Fruit fly (Drosophila melanogaster): ENCODE measurements around the gene CG2100.

Gene CG2100

DNA sequence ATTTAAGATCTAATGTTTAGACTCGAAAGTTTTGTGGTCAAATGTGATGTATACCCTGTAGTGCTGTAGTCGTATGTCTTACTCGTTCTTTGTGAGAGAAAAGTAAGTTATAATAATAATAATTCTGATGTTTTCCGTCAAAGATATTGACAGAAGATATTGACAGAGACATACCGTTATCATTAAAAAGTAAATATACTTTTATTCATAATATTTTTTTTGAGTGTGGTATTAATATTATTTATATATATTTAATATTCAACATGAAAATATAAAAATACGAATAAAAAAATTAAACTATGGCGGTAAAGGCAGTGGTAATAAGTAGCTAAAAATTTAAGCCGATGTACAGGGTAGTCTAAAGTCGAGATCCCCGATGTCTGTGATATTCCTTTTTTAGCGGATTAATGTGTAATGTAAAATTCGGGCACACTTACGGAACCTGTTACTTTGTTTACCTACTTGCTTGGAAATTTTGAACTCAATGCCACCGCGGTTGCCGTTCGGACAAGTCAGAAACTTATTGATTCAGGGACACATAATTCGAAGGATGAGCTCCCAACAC is at the start of gene CG2100, which contains the start of gene CG1236:
Gene CG2100, minus strand, starts transcription at position 51 of the 565 bp plus-strand sequence.
Gene CG1236, plus strand, starts transcription at position 444 of the 565 bp plus-strand sequence.
- TF ChIP-seq woc (GFP tag; optimal IDR thresholded peaks at IDR 0.05) (peak; percentile 70), Sp1 (GFP tag; optimal IDR thresholded peaks at IDR 0.05) (peak; percentile 86), Dif (GFP tag; optimal IDR thresholded peaks at IDR 0.05; ENCODE audit: partially characterized antibody) (no peak), br (GFP tag; optimal IDR thresholded peaks at IDR 0.05) (peak; percentile 14), tai (GFP tag; optimal IDR thresholded peaks at IDR 0.05) (no peak), Hr83 (GFP tag; optimal IDR thresholded peaks at IDR 0.05; ENCODE audit: poor library complexity, severe bottlenecking) (peak; percentile 26), Jra (GFP tag; optimal IDR thresholded peaks at IDR 0.05) (peak; percentile 31), CG9705 (GFP tag; optimal IDR thresholded peaks at IDR 0.05) (peak; percentile 45), dl (GFP tag; optimal IDR thresholded peaks at IDR 0.05; ENCODE audit: insufficient read depth in 1 of 2, partially characterized antibody in 2 of 2) (no peak), HLH106 (tag; optimal IDR thresholded peaks at IDR 0.05) (peak; percentile 85), Abd-B (GFP tag; optimal IDR thresholded peaks at IDR 0.05) (no peak), dmrt93B (GFP tag; optimal IDR thresholded peaks at IDR 0.05) (peak; percentile 72), pan (optimal IDR thresholded peaks at IDR 0.05) (no peak), rgr (GFP tag; optimal IDR thresholded peaks at IDR 0.05) (peak; percentile 75), psq (GFP tag; optimal IDR thresholded peaks at IDR 0.05) (peak; percentile 79), ey (GFP tag; optimal IDR thresholded peaks at IDR 0.05) (peak; percentile 33), Rel (GFP tag; optimal IDR thresholded peaks at IDR 0.05) (no peak), Rel (tag; optimal IDR thresholded peaks at IDR 0.05) (peak; percentile 20), sv (GFP tag; optimal IDR thresholded peaks at IDR 0.05) (peak; percentile 58), OdsH (GFP tag; optimal IDR thresholded peaks at IDR 0.05) (peak; percentile 75), foxo (GFP tag; optimal IDR thresholded peaks at IDR 0.05) (peak in 1 of 2 experiments; percentile 86), h (GFP tag; optimal IDR thresholded peaks at IDR 0.05) (peak; percentile 79)

DNA sequence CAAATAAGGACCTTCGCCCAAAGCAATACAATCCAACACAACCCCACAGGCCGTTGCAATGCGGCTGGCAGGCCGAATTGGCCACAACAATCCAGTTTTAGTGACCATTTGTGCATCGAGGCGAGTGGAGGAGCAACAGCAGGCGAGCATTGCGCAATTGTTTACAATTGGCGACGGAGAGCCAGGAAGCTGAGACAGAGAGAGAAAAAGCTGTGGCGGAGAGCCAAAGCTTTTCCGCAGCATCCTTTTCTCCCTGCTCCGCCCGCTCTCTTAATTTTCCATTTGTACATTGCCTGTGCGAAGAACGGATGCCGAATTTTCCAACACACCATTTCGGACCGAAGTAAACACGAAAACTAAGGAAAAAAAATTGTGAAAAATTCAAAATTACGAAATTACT is 45.3 kb upstream of the CG2100 start, which contains the start of gene kat-60L1:
Gene kat-60L1, plus strand, starts transcription at position 301 of the 400 bp plus-strand sequence.
- TF ChIP-seq Hr83 (GFP tag; optimal IDR thresholded peaks at IDR 0.05; ENCODE audit: poor library complexity, severe bottlenecking) (no peak), brk (GFP tag; optimal IDR thresholded peaks at IDR 0.05) (no peak), Sp1 (GFP tag; optimal IDR thresholded peaks at IDR 0.05) (no peak)

DNA sequence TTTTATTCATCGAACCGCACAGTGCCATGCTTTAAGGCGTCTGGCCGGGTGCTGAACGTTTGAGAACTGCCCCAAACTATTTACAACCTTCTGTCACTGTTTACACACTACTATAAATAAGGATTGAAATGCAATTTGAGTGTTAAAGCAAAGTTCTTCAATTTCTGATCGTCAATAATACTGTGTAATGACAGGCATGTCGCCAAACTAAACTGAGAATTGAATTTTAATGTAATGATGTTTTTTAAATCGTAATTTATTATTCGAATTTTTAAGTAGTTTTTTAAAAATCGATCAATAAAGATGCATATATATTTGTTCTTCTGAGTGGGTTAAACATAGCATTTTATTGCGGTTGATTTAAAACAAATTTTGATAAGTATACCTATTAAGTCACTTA is 44.8 kb upstream of the CG2100 start, which contains the start of gene CG2082:
Gene CG2082, minus strand, starts transcription at position 101 of the 400 bp plus-strand sequence.
- TF ChIP-seq sv (GFP tag; optimal IDR thresholded peaks at IDR 0.05) (no peak), psq (GFP tag; optimal IDR thresholded peaks at IDR 0.05) (no peak), dmrt93B (GFP tag; optimal IDR thresholded peaks at IDR 0.05) (no peak), Hnf4 (GFP tag; optimal IDR thresholded peaks at IDR 0.05) (no peak), woc (GFP tag; optimal IDR thresholded peaks at IDR 0.05) (no peak), N (GFP tag; optimal IDR thresholded peaks at IDR 0.05) (no peak), OdsH (GFP tag; optimal IDR thresholded peaks at IDR 0.05) (no peak), jim (GFP tag; optimal IDR thresholded peaks at IDR 0.05) (no peak), CG32264 (GFP tag; optimal IDR thresholded peaks at IDR 0.05) (no peak), Rel (GFP tag; optimal IDR thresholded peaks at IDR 0.05) (no peak), Rel (tag; optimal IDR thresholded peaks at IDR 0.05) (no peak), br (GFP tag; optimal IDR thresholded peaks at IDR 0.05) (no peak), Dfd (GFP tag; optimal IDR thresholded peaks at IDR 0.05) (no peak)

DNA sequence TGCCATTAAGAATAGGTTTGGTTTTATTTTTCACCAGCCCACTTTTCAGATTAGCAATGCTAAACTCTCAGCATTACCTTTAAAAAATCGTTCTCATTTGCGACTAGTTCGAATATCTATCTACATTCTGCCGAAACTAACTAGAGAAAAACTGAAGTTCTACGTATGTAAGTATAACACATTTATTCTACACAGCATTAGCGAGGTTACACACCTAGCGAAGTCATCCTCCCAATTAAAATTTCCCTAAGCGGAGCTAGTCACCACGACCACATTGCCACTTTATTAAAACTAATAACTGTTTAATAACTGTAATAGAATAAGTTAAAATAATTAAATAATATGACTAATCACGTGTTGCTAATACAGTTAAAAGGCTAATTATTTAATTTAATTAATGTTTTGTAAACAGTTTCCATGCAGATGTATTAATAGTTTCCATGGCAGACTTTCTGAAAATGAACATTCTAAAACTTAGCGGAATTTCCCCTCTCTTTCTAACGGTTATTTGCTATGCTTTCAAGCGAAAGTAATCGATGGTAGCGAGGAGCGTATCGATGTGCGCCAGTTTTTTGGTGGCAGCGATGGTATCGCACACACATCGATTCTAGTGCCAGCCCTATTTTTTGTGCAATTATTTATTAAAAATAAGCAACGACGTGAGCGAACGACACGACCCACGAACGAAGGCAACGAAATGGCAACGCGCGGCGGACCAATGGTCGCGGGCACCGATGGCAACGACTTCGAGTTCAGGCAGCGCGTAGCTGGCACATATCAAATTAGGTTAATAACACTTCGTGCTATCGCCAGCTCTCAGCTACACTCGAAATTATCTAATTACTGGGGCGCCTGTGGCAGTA is 42.8 kb upstream of the CG2100 start, which contains the start of gene jagn:
Gene jagn, plus strand, starts transcription at position 585 of the 863 bp plus-strand sequence.
- TF ChIP-seq Dif (GFP tag; optimal IDR thresholded peaks at IDR 0.05; ENCODE audit: partially characterized antibody) (no peak), Hr83 (GFP tag; optimal IDR thresholded peaks at IDR 0.05; ENCODE audit: poor library complexity, severe bottlenecking) (peak; percentile 95), tai (GFP tag; optimal IDR thresholded peaks at IDR 0.05) (no peak), sv (GFP tag; optimal IDR thresholded peaks at IDR 0.05) (peak; percentile 52), Myc (optimal IDR thresholded peaks at IDR 0.05) (peak; percentile 85), woc (GFP tag; optimal IDR thresholded peaks at IDR 0.05) (no peak), Jra (GFP tag; optimal IDR thresholded peaks at IDR 0.05) (peak; percentile 68), lola (GFP tag; optimal IDR thresholded peaks at IDR 0.05) (no peak), CG32264 (GFP tag; optimal IDR thresholded peaks at IDR 0.05) (peak; percentile 26), N (GFP tag; optimal IDR thresholded peaks at IDR 0.05) (no peak), Hr78 (GFP tag; optimal IDR thresholded peaks at IDR 0.05) (no peak), dmrt93B (GFP tag; optimal IDR thresholded peaks at IDR 0.05) (peak; percentile 49), br (GFP tag; optimal IDR thresholded peaks at IDR 0.05) (peak; percentile 55), Sp1 (GFP tag; optimal IDR thresholded peaks at IDR 0.05) (peak; percentile 9), fru (GFP tag; optimal IDR thresholded peaks at IDR 0.05) (peak; percentile 43), brk (GFP tag; optimal IDR thresholded peaks at IDR 0.05) (no peak), OdsH (GFP tag; optimal IDR thresholded peaks at IDR 0.05) (peak; percentile 47), GATAd (GFP tag; optimal IDR thresholded peaks at IDR 0.05) (peak; percentile 68), psq (GFP tag; optimal IDR thresholded peaks at IDR 0.05) (peak; percentile 50), usp (GFP tag; optimal IDR thresholded peaks at IDR 0.05) (no peak), Abd-B (GFP tag; optimal IDR thresholded peaks at IDR 0.05) (no peak), h (GFP tag; optimal IDR thresholded peaks at IDR 0.05) (peak; percentile 63), foxo (GFP tag; optimal IDR thresholded peaks at IDR 0.05) (peak in 1 of 2 experiments; percentile 56), Rel (GFP tag; optimal IDR thresholded peaks at IDR 0.05) (no peak), Rel (tag; optimal IDR thresholded peaks at IDR 0.05) (peak; percentile 63), CG9705 (GFP tag; optimal IDR thresholded peaks at IDR 0.05) (peak; percentile 31), Dfd (GFP tag; optimal IDR thresholded peaks at IDR 0.05) (no peak), Mio (GFP tag; optimal IDR thresholded peaks at IDR 0.05) (peak; percentile 29), jim (GFP tag; optimal IDR thresholded peaks at IDR 0.05) (peak; percentile 80), dl (GFP tag; optimal IDR thresholded peaks at IDR 0.05; ENCODE audit: insufficient read depth in 1 of 2, partially characterized antibody in 2 of 2) (no peak), Vsx2 (GFP tag; optimal IDR thresholded peaks at IDR 0.05; ENCODE audit: partially characterized antibody) (no peak), HLH106 (tag; optimal IDR thresholded peaks at IDR 0.05) (peak; percentile 41)

Measured in whole organism, wandering third instar larva.